Fruit fly (Drosophila melanogaster): ENCODE data around the gene CG13033.

Gene CG13033

DNA sequence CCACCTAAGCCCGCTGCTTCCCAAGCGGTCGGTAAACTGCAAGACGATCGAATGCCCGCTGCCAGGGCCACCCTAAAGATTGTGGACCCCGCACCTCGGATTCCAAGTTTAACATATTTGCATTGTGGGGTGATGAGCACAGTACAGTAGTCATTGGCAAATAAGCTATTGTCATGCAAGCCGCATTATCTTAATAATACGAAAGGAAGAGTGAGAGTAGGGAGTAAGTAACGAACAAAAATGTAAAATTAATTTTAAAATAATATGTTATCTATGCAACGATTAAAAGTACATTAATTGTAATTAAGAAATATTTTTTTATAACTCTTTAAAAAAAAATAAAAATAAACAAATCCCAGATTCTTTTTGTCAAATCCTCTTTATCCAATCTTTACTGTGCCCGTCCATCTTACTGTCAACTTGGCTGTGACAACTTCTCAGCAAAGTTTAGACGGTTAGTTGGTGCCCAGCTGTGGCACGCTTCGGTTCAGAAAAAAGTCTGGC, 48.2 kb downstream of the CG13033 start, which contains the start of gene st:
st (plus strand) TSS at position 454 of the 504 bp plus-strand sequence.
- TF ChIP-seq h (optimal IDR thresholded peaks at IDR 0.05), result no peak
- TF ChIP-seq insv (optimal IDR thresholded peaks at IDR 0.05), result no peak
- no peak for TF ChIP-seq ttk (optimal IDR thresholded peaks at IDR 0.05)
- TF ChIP-seq Myc (optimal IDR thresholded peaks at IDR 0.05), result no peak
- no peak for TF ChIP-seq psq (optimal IDR thresholded peaks at IDR 0.05)
- no peak for TF ChIP-seq Sin3A (optimal IDR thresholded peaks at IDR 0.05)

DNA sequence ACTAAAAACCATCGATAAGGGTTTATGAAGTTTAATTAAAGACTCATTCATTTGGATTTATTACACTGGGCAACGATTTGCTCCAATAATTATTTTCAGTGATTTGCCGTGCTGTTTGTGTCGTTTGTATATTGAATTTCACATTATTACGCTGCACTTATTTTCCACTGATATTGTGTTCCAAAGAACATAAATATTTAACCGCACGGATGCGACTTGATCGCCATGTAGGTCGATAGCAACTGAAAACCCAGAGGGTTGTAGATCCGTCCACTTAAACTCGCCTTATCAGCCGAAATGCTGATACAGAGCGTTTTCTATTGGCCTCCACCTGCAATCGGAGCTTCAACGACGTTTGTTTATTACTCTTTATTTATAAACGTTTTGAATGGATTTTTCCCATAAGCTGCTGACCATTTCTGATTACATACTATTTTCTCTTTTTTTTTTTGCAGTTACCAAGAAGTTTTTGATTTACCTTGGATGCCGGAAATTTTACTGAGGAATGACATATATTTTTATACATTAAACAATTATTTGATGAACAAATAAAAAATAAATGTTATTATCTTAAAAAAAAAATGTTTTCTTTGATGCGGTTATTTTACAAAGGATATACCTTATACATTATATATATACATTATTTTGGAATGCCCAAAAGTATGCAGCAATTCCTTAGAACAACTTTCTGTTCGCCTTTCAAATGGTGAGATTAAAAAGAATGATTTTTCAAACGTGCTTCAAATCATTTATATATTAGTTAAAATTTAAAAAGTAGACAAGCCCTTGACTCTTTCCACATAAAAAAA, 49.2 kb downstream of the CG13033 start, which contains the start of gene CG42514:
CG42514 (minus strand) TSS at position 248 of the 809 bp plus-strand sequence.
- TF ChIP-seq h (optimal IDR thresholded peaks at IDR 0.05) (no peak), Sin3A (optimal IDR thresholded peaks at IDR 0.05) (no peak), insv (optimal IDR thresholded peaks at IDR 0.05) (no peak), ttk (optimal IDR thresholded peaks at IDR 0.05) (no peak), psq (optimal IDR thresholded peaks at IDR 0.05) (no peak), Myc (optimal IDR thresholded peaks at IDR 0.05) (no peak)

DNA sequence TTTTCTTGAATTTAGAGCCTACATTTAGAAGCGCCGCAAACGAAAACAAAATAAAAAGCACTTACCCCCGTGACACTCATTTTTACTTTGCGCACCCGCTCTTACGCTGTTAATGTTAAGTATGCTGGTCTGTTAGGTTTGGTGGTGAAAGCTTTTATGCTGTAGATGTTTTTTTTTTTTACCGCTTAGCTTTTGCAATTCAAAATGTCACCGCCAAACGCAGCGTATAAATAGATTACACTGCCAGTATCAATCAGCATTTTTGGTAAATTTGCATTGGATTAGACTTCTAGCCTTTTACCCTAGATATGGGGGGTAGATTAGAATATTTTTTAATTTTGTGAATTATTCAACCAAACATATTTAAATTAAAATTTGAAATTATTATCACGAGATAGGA, 50.2 kb downstream of the CG13033 start:
- TF ChIP-seq ttk (optimal IDR thresholded peaks at IDR 0.05), result no peak
- no peak for TF ChIP-seq Myc (optimal IDR thresholded peaks at IDR 0.05)
- TF ChIP-seq Sin3A (optimal IDR thresholded peaks at IDR 0.05), result no peak
- no peak for TF ChIP-seq psq (optimal IDR thresholded peaks at IDR 0.05)
- no peak for TF ChIP-seq h (optimal IDR thresholded peaks at IDR 0.05)
- TF ChIP-seq insv (optimal IDR thresholded peaks at IDR 0.05), result no peak

DNA sequence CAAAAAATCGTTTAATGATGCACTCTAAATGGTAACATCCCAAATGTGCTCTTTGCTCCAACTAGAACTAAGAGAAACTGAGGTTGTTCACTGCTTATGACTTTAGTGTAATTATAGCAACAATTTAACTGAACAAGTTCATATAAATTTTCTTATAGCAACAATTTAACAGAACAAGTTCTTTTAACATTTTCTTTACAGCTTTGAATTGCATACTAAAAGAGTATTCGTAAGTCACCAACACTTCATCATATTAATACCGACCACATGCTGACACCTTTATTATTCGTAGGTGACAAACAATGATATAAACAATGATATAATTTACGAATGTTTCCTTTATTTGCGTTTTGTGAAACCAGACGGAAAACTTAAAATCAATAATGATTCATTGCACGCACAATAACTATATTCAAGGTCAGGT, 50.8 kb downstream of the CG13033 start:
- no peak for TF ChIP-seq insv (optimal IDR thresholded peaks at IDR 0.05)
- no peak for TF ChIP-seq Myc (optimal IDR thresholded peaks at IDR 0.05)
- no peak for TF ChIP-seq psq (optimal IDR thresholded peaks at IDR 0.05)
- no peak for TF ChIP-seq ttk (optimal IDR thresholded peaks at IDR 0.05)
- TF ChIP-seq Sin3A (optimal IDR thresholded peaks at IDR 0.05), result no peak
- TF ChIP-seq h (optimal IDR thresholded peaks at IDR 0.05), result no peak

Data from Kc167 (cell line).